Worm (Caenorhabditis elegans) whole organism, L4/young adult: ENCODE results near the gene oac-42.

ENCODE experiments used
- W03F9.2 ChIP-seq: fragments of 150-350 bp; optimal IDR thresholded peaks from 2 replicates; lab custom pipeline; 2014; ENCODE audit warnings: missing biosample characterization, missing genetic modification characterization
- dao-5 ChIP-seq: sonication (generic microtip); optimal IDR thresholded peaks from 2 replicates; lab custom pipeline; 2016; ENCODE audit warnings: missing genotype, missing genetic modification characterization, moderate library complexity, missing compliant biosample characterization

ce11 chrV:15928325-15928724, 43.7 kb upstream of the oac-42 start, which contains the start of gene pzf-1:
- TF ChIP-seq W03F9.2 (no peak), dao-5 (no peak)
